Fruit fly (Drosophila melanogaster) whole organism, pupa: Measurements from ENCODE around the gene Gr39b.

Experiments
- CG10348 ChIP-seq: fragments of 200-800 bp; sonication (Bioruptor generic); IDR thresholded peaks from 2 replicates; pipeline ENCODE4 v1.3.6; 2022; ENCODE audit warnings: missing biosample characterization, missing genetic modification characterization
- CG4496 ChIP-seq: fragments of 200-800 bp; sonication (Bioruptor generic); IDR thresholded peaks from 3 replicates; pipeline ENCODE4 v1.3.6; 2022; ENCODE audit warnings: missing biosample characterization, missing genetic modification characterization
- CG8159 ChIP-seq: fragments of 200-800 bp; sonication (Bioruptor generic); optimal IDR thresholded peaks from 3 replicates; lab custom pipeline; 2018; ENCODE audit warnings: missing biosample characterization, mild to moderate bottlenecking, missing genetic modification characterization, moderate library complexity
- CG8301 ChIP-seq: fragments of 200-800 bp; sonication (Bioruptor generic); optimal IDR thresholded peaks from 2 replicates; lab custom pipeline; 2018; ENCODE audit warnings: missing biosample characterization, mild to moderate bottlenecking, missing genetic modification characterization
- CG9948 ChIP-seq: fragments of 200-800 bp; sonication (Bioruptor generic); optimal IDR thresholded peaks from 2 replicates; lab custom pipeline; 2018; ENCODE audit warnings: missing biosample characterization, mild to moderate bottlenecking, missing genetic modification characterization, moderate library complexity
- D1 ChIP-seq: fragments of 200-800 bp; sonication (Bioruptor generic); optimal IDR thresholded peaks from 2 replicates; lab custom pipeline; 2018; ENCODE audit warnings: missing biosample characterization, mild to moderate bottlenecking, missing genetic modification characterization, moderate library complexity
- fd96Ca ChIP-seq: fragments of 200-800 bp; sonication (Bioruptor generic); IDR thresholded peaks from 3 replicates; pipeline ENCODE4 v1.3.6; 2022; ENCODE audit warnings: missing biosample characterization, missing genetic modification characterization
- gl ChIP-seq: fragments of 200-800 bp; sonication (Bioruptor generic); optimal IDR thresholded peaks from 2 replicates; lab custom pipeline; 2018; ENCODE audit warnings: missing biosample characterization, mild to moderate bottlenecking, missing genetic modification characterization

DNA sequence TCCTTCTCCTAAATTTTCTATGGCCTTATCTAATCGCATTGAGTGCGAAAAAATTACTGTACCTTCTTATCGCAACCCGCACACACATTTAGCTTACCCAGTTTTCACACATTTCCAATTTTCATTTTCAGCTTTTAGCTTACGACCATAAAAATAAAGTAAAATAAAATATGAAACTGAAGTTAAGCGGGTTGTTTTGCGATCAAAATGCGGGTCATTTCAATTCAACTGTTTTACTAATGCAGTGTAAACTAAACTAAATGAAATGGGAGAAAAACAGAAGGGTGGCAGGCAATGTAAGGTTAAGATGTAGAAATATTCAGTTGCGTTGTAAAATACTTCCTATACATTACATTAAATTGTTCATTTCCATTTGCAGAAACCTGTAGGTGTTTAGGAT, 47.3 kb downstream of the Gr39b start:
- no peak for TF ChIP-seq CG10348
- no peak for TF ChIP-seq CG8301 (tag; lab: Kevin White, UChicago)
- no peak for TF ChIP-seq CG4496 (GFP tag; lab: Robert Waterston, UW)
- no peak for TF ChIP-seq fd96Ca (GFP tag; lab: Robert Waterston, UW)
- TF ChIP-seq CG8159 (tag; lab: Kevin White, UChicago): no peak
- TF ChIP-seq D1: no peak
- TF ChIP-seq gl (tag; lab: Kevin White, UChicago): no peak
- TF ChIP-seq CG9948 (tag; lab: Kevin White, UChicago): no peak
